Worm (Caenorhabditis elegans) whole organism, L4/young adult: ENCODE data around the gene T28H11.8.

ENCODE experiments used
- W03F9.2 ChIP-seq: fragments of 150-350 bp; optimal IDR thresholded peaks from 2 replicates; lab custom pipeline; 2014; ENCODE audit warnings: missing biosample characterization, missing genetic modification characterization
- him-1 ChIP-seq: sonication (generic microtip); optimal IDR thresholded peaks from 2 replicates; lab custom pipeline; 2016; ENCODE audit warnings: missing genotype, missing genetic modification reagents, missing genetic modification characterization, missing compliant biosample characterization

DNA sequence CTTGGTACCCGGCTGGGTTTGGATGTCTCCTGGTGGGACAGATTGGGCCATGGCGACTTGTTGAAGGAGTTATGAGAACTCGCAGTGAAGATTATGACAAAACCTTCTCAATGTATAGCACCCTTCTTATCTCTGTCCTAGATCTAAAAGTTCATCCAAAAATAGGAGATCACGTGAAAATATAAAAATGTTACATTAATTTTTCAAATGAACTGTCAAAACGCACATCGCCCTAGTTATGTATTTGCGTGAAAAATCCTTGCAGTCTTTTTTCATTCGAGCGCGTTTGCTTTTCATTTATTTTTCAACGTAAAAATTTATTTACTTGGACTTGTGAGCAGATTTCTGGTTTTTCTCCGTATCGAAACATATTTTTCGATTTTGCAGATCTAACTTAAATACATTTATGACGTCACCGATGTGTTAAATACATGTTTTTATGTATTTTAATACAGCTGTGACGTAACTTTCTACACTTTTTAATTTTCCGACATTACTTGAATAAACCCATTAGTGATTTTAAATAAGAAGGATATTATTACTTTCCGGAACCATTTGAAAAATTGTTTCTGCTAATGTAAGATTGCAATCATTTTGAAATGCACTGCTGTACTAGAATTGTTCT lies 35.6 kb upstream of the T28H11.8 start, which contains the start of gene msp-55:
- TF ChIP-seq him-1 (tag; lab: Kevin White, UChicago): no peak
- TF ChIP-seq W03F9.2 (tag; lab: Kevin White, UChicago): no peak
